Worm (Caenorhabditis elegans) whole organism, L2 larva: ENCODE data around the gene F38B6.2.

Experiments used
- C34F6.9 ChIP-seq: fragments of 150-350 bp; optimal IDR thresholded peaks from 2 replicates; lab custom pipeline; 2014; ENCODE audit warnings: missing biosample characterization, missing genetic modification characterization
- F13H6.1 ChIP-seq: sonication (generic microtip); optimal IDR thresholded peaks from 2 replicates; lab custom pipeline; 2016; ENCODE audit warnings: missing genetic modification characterization, missing compliant biosample characterization
- R02D3.7 ChIP-seq: fragments of 150-350 bp; optimal IDR thresholded peaks from 2 replicates; lab custom pipeline; 2014; ENCODE audit warnings: missing biosample characterization, missing genetic modification characterization
- Y55F3AM.14 ChIP-seq: fragments of 200-800 bp; sonication (Bioruptor generic); optimal IDR thresholded peaks from 2 replicates; lab custom pipeline; 2018; ENCODE audit warnings: mild to moderate bottlenecking, missing genetic modification characterization, missing compliant biosample characterization
- ZK546.5 ChIP-seq: sonication (generic microtip); optimal IDR thresholded peaks from 2 replicates; lab custom pipeline; 2017; ENCODE audit warnings: missing biosample characterization, missing genetic modification characterization
- alr-1 ChIP-seq: fragments of 150-350 bp; optimal IDR thresholded peaks from 2 replicates; lab custom pipeline; 2014; ENCODE audit warnings: missing biosample characterization, missing genetic modification characterization
- aly-2 ChIP-seq: fragments of 150-350 bp; optimal IDR thresholded peaks from 2 replicates; lab custom pipeline; 2014; ENCODE audit warnings: missing biosample characterization, missing genetic modification characterization
- ama-1 ChIP-seq: fragments of 150-350 bp; optimal IDR thresholded peaks from 2 replicates; lab custom pipeline; 2018; ENCODE audit warnings: inconsistent platforms
- blmp-1 ChIP-seq: sonication (generic microtip); optimal IDR thresholded peaks from 2 replicates; lab custom pipeline; 2017; ENCODE audit warnings: missing genetic modification characterization, mild to moderate bottlenecking, missing compliant biosample characterization, antibody characterized with exemption, moderate library complexity; ENCODE audit not compliant: insufficient read depth
- ceh-16 ChIP-seq: fragments of 150-350 bp; optimal IDR thresholded peaks from 2 replicates; lab custom pipeline; 2014; ENCODE audit warnings: missing biosample characterization, missing genetic modification characterization
- ceh-82 ChIP-seq: fragments of 150-350 bp; optimal IDR thresholded peaks from 2 replicates; lab custom pipeline; 2014; ENCODE audit warnings: missing biosample characterization, missing genetic modification characterization
- crh-2 ChIP-seq: sonication (generic microtip); optimal IDR thresholded peaks from 2 replicates; lab custom pipeline; 2017; ENCODE audit warnings: missing biosample characterization, missing genetic modification characterization
- dmd-4 ChIP-seq: sonication (generic microtip); optimal IDR thresholded peaks from 2 replicates; lab custom pipeline; 2017; ENCODE audit warnings: missing biosample characterization, missing genetic modification characterization
- egl-27 ChIP-seq: sonication (generic microtip); optimal IDR thresholded peaks from 3 replicates; lab custom pipeline; 2017; ENCODE audit warnings: missing biosample characterization, missing genetic modification reagents, missing genetic modification characterization
- elt-1 ChIP-seq: fragments of 150-350 bp; optimal IDR thresholded peaks from 2 replicates; lab custom pipeline; 2014; ENCODE audit warnings: missing biosample characterization, missing genetic modification characterization
- elt-3 ChIP-seq: sonication (generic microtip); optimal IDR thresholded peaks from 2 replicates; lab custom pipeline; 2017; ENCODE audit warnings: missing biosample characterization, missing genetic modification characterization
- fos-1 ChIP-seq: fragments of 150-350 bp; optimal IDR thresholded peaks from 2 replicates; lab custom pipeline; 2014; ENCODE audit warnings: missing biosample characterization, missing genetic modification characterization
- gmeb-1 ChIP-seq: fragments of 150-350 bp; optimal IDR thresholded peaks from 2 replicates; lab custom pipeline; 2014; ENCODE audit warnings: missing biosample characterization, missing genetic modification characterization
- lin-11 ChIP-seq: fragments of 150-350 bp; sonication (generic microtip); optimal IDR thresholded peaks from 2 replicates; lab custom pipeline; 2014; ENCODE audit warnings: missing biosample characterization, missing genetic modification characterization, inconsistent platforms, mixed read lengths
- lin-13 ChIP-seq: fragments of 150-350 bp; optimal IDR thresholded peaks from 2 replicates; lab custom pipeline; 2014; ENCODE audit warnings: missing biosample characterization, missing genetic modification reagents, missing genetic modification characterization
- lin-39 ChIP-seq: fragments of 150-350 bp; optimal IDR thresholded peaks from 2 replicates; lab custom pipeline; 2014; ENCODE audit warnings: missing biosample characterization, missing genetic modification reagents, missing genetic modification characterization
- lsy-2 ChIP-seq, 2 experiments: fragments of 150-350 bp in 1 of 2; sonication (generic microtip) in 1 of 2; optimal IDR thresholded peaks; 2 replicates each; lab custom pipeline; 2014 to 2017; ENCODE audit warnings: missing biosample characterization in 2 of 2, missing genetic modification characterization in 2 of 2
- mab-5 ChIP-seq: fragments of 150-350 bp; optimal IDR thresholded peaks from 2 replicates; lab custom pipeline; 2014; ENCODE audit warnings: missing biosample characterization, missing genetic modification characterization
- mbf-1 ChIP-seq: sonication (generic microtip); optimal IDR thresholded peaks from 2 replicates; lab custom pipeline; 2017; ENCODE audit warnings: missing biosample characterization, missing genetic modification characterization
- mdl-1 ChIP-seq, 2 experiments: fragments of 150-350 bp in 1 of 2; sonication (generic microtip) in 1 of 2; optimal IDR thresholded peaks; 2 replicates each; lab custom pipeline; 2017; ENCODE audit warnings: missing biosample characterization in 2 of 2, missing genetic modification characterization in 2 of 2
- nhr-10 ChIP-seq: sonication (generic microtip); optimal IDR thresholded peaks from 2 replicates; lab custom pipeline; 2017; ENCODE audit warnings: missing biosample characterization, missing genetic modification characterization
- nhr-11 ChIP-seq: fragments of 150-350 bp; optimal IDR thresholded peaks from 2 replicates; lab custom pipeline; 2014; ENCODE audit warnings: missing biosample characterization, missing genetic modification characterization
- nhr-12 ChIP-seq: fragments of 150-350 bp; optimal IDR thresholded peaks from 2 replicates; lab custom pipeline; 2014; ENCODE audit warnings: missing biosample characterization, missing genetic modification characterization
- nhr-129 ChIP-seq: fragments of 150-350 bp; optimal IDR thresholded peaks from 2 replicates; lab custom pipeline; 2014; ENCODE audit warnings: missing biosample characterization, missing genetic modification characterization
- nhr-21 ChIP-seq: fragments of 150-350 bp; optimal IDR thresholded peaks from 2 replicates; lab custom pipeline; 2014; ENCODE audit warnings: missing biosample characterization, missing genetic modification characterization
- nhr-23 ChIP-seq: fragments of 150-350 bp; optimal IDR thresholded peaks from 2 replicates; lab custom pipeline; 2014; ENCODE audit warnings: missing biosample characterization, missing genetic modification reagents, missing genetic modification characterization
- nhr-237 ChIP-seq: fragments of 150-350 bp; optimal IDR thresholded peaks from 2 replicates; lab custom pipeline; 2014; ENCODE audit warnings: missing biosample characterization, missing genetic modification characterization
- nhr-25 ChIP-seq: fragments of 150-350 bp; sonication (generic microtip); optimal IDR thresholded peaks from 3 replicates; lab custom pipeline; 2014; ENCODE audit warnings: missing biosample characterization, missing genetic modification characterization
- nhr-6 ChIP-seq: fragments of 150-350 bp; optimal IDR thresholded peaks from 2 replicates; lab custom pipeline; 2014; ENCODE audit warnings: missing biosample characterization, missing genetic modification characterization
- nhr-77 ChIP-seq: fragments of 150-350 bp; optimal IDR thresholded peaks from 2 replicates; lab custom pipeline; 2014; ENCODE audit warnings: missing biosample characterization, missing genetic modification characterization
- peb-1 ChIP-seq: fragments of 150-350 bp; optimal IDR thresholded peaks from 2 replicates; lab custom pipeline; 2014; ENCODE audit warnings: missing biosample characterization, missing genetic modification characterization
- sem-4 ChIP-seq: fragments of 150-350 bp; optimal IDR thresholded peaks from 2 replicates; lab custom pipeline; 2014; ENCODE audit warnings: missing biosample characterization, missing genetic modification reagents, missing genetic modification characterization
- skn-1 ChIP-seq: sonication (generic microtip); optimal IDR thresholded peaks from 2 replicates; lab custom pipeline; 2017; ENCODE audit warnings: missing biosample characterization, missing genetic modification characterization
- sma-3 ChIP-seq: sonication (generic microtip); optimal IDR thresholded peaks from 2 replicates; lab custom pipeline; 2016; ENCODE audit warnings: missing genetic modification reagents, missing genetic modification characterization, missing compliant biosample characterization
- sma-9 ChIP-seq, 2 experiments: fragments of 150-350 bp in 1 of 2; sonication (generic microtip) in 1 of 2; optimal IDR thresholded peaks; 2 replicates each; lab custom pipeline; 2014 to 2016; ENCODE audit warnings: missing genetic modification characterization in 2 of 2, mild to moderate bottlenecking in 1 of 2, missing biosample characterization in 1 of 2, missing compliant biosample characterization in 1 of 2, missing genetic modification reagents in 1 of 2, moderate library complexity in 1 of 2
- snpc-4 ChIP-seq: fragments of 150-350 bp; optimal IDR thresholded peaks from 2 replicates; lab custom pipeline; 2014; ENCODE audit warnings: missing biosample characterization, missing genetic modification characterization
- unc-39 ChIP-seq: fragments of 150-350 bp; optimal IDR thresholded peaks from 2 replicates; lab custom pipeline; 2014; ENCODE audit warnings: missing biosample characterization, missing genetic modification characterization
- unc-55 ChIP-seq: fragments of 150-350 bp; sonication (generic microtip); optimal IDR thresholded peaks from 3 replicates; lab custom pipeline; 2014; ENCODE audit warnings: missing biosample characterization, missing genetic modification reagents, missing genetic modification characterization
- unc-62 ChIP-seq: fragments of 150-350 bp; optimal IDR thresholded peaks from 2 replicates; lab custom pipeline; 2014; ENCODE audit warnings: missing biosample characterization, missing genetic modification reagents, missing genetic modification characterization
- zag-1 ChIP-seq: fragments of 150-350 bp; optimal IDR thresholded peaks from 2 replicates; lab custom pipeline; 2014; ENCODE audit warnings: missing biosample characterization, missing genetic modification characterization
- ztf-1 ChIP-seq: fragments of 200-800 bp; sonication (Bioruptor generic); conservative IDR thresholded peaks from 2 replicates; pipeline ENCODE4 v1.3.6; 2022; ENCODE audit warnings: missing genetic modification characterization, missing compliant biosample characterization
- ztf-11 ChIP-seq: sonication (generic microtip); optimal IDR thresholded peaks from 2 replicates; lab custom pipeline; 2017; ENCODE audit warnings: missing biosample characterization, missing genetic modification characterization
- ztf-4 ChIP-seq: fragments of 150-350 bp; optimal IDR thresholded peaks from 2 replicates; lab custom pipeline; 2014; ENCODE audit warnings: missing biosample characterization, missing genetic modification characterization

The F38B6.2 gene

ce11 chrX:6738535-6738934 is 40.2 kb downstream of the F38B6.2 start:
- TF ChIP-seq blmp-1 (tag; lab: Kevin White, UChicago) (peak; percentile 52), mbf-1 (no peak)

- TF ChIP-seq alr-1 (no peak), elt-1 (tag; lab: Kevin White, UChicago) (no peak), mdl-1 (tag; optimal IDR thresholded peaks at IDR 0.05; lab: Kevin White, UChicago) (peak; percentile 74 to 97), mab-5 (tag; lab: Kevin White, UChicago) (no peak), mbf-1 (no peak), blmp-1 (tag; lab: Kevin White, UChicago) (peak; percentile 39), F13H6.1 (tag; lab: Kevin White, UChicago) (peak; percentile 7), snpc-4 (tag; lab: Kevin White, UChicago) (no peak), ztf-1 (GFP tag; lab: Robert Waterston, UW) (no peak), crh-2 (tag; lab: Kevin White, UChicago) (peak; percentile 51), egl-27 (tag; lab: Kevin White, UChicago) (no peak), ceh-82 (tag; lab: Kevin White, UChicago) (no peak), nhr-23 (tag; lab: Kevin White, UChicago) (no peak), lin-11 (tag; lab: Kevin White, UChicago) (no peak), zag-1 (peak; percentile 38), fos-1 (tag; lab: Kevin White, UChicago) (no peak), sem-4 (tag; lab: Kevin White, UChicago) (no peak), ZK546.5 (tag; lab: Kevin White, UChicago) (no peak), lsy-2 (tag; optimal IDR thresholded peaks at IDR 0.05; lab: Kevin White, UChicago) (peak in 1 of 2 experiments; percentile 30), nhr-25 (tag; lab: Kevin White, UChicago) (peak; percentile 97), ceh-16 (tag; lab: Kevin White, UChicago) (no peak), nhr-10 (no peak), nhr-12 (tag; lab: Kevin White, UChicago) (no peak), nhr-77 (no peak), aly-2 (no peak), nhr-6 (tag; lab: Kevin White, UChicago) (no peak), dmd-4 (tag; lab: Kevin White, UChicago) (no peak), skn-1 (tag; lab: Kevin White, UChicago) (no peak), gmeb-1 (tag; lab: Kevin White, UChicago) (peak; percentile 28), sma-9 (GFP tag; optimal IDR thresholded peaks at IDR 0.05; lab: Kevin White, UChicago) (peak; percentile 83), sma-9 (tag; optimal IDR thresholded peaks at IDR 0.05; lab: Kevin White, UChicago) (no peak), sma-3 (GFP tag; lab: Kevin White, UChicago) (peak; percentile 74), C34F6.9 (peak; percentile 37), Y55F3AM.14 (GFP tag; lab: Kevin White, UChicago) (no peak), ztf-4 (tag; lab: Kevin White, UChicago) (peak; percentile 43), nhr-129 (tag; lab: Kevin White, UChicago) (peak; percentile 65), unc-62 (GFP tag; lab: Kevin White, UChicago) (no peak), nhr-237 (no peak), peb-1 (tag; lab: Kevin White, UChicago) (no peak), ama-1 (lab: Kevin White, UChicago) (peak; percentile 7), ztf-11 (tag; lab: Kevin White, UChicago) (no peak), R02D3.7 (no peak), lin-13 (GFP tag; lab: Kevin White, UChicago) (no peak), elt-3 (tag; lab: Kevin White, UChicago) (no peak), lin-39 (tag; lab: Kevin White, UChicago) (no peak), unc-39 (no peak), nhr-21 (tag; lab: Kevin White, UChicago) (peak; percentile 15), unc-55 (no peak), nhr-11 (tag; lab: Kevin White, UChicago) (no peak)
Measured at ce11 chrX:6739034-6740008, 41.0 kb downstream of the F38B6.2 start.
